Worm (Caenorhabditis elegans): ENCODE data around the gene F35H8.12.

DNA sequence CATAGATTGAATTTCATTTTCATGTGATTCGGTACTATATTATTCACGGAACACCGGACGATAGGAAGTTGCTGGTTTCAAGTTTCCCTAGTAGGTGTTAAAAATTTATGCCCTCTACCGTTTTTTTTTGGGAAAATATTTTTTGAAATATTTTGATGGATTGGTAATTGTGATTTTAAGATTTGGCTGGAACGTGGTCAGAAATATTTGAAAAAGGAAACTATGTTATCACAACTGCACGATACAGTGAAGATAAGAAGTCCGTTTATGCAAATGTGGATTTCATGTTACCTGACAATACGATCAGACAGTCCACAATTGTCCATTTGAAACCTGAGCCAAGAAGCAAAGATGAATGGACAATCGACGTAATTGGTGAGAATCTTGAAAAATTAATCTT, 28.6 kb upstream of the F35H8.12 start, which contains the start of gene AH6.17:
- no peak for TF ChIP-seq nhr-28 (tag; optimal IDR thresholded peaks at IDR 0.05)
- no peak for TF ChIP-seq skn-1 (tag; optimal IDR thresholded peaks at IDR 0.05)
- no peak for TF ChIP-seq isw-1 (GFP tag; IDR thresholded peaks at IDR 0.05)
- no peak for TF ChIP-seq nhr-11 (tag; optimal IDR thresholded peaks at IDR 0.05)
- no peak for TF ChIP-seq jun-1 (tag; optimal IDR thresholded peaks at IDR 0.05)
- TF ChIP-seq lin-15B (tag; optimal IDR thresholded peaks at IDR 0.05), result no peak

All from whole organism, L1 larva.